Fruit fly (Drosophila melanogaster): ENCODE measurements around the gene Rev1.
A peak's percentile ranks its signal among the peaks of the same experiment; 100 is the strongest.

The Rev1 gene

dm6 chr3L:616482-617148, 37.5 kb upstream of the Rev1 start (continued):
- peak; percentile 80 to 97 for TF ChIP-seq Trl (optimal IDR thresholded peaks at IDR 0.05)
- peak; percentile 42 for TF ChIP-seq Trl (GFP tag; optimal IDR thresholded peaks at IDR 0.05)
- TF ChIP-seq cas (GFP tag; IDR thresholded peaks at IDR 0.05): no peak
- TF ChIP-seq ara (GFP tag; IDR thresholded peaks at IDR 0.05): no peak
- no peak for TF ChIP-seq CG10147 (GFP tag; optimal IDR thresholded peaks at IDR 0.05)
- TF ChIP-seq Xbp1 (GFP tag; optimal IDR thresholded peaks at IDR 0.05): no peak
- no peak for TF ChIP-seq zf30C (GFP tag; optimal IDR thresholded peaks at IDR 0.05)
- TF ChIP-seq tap (tag; optimal IDR thresholded peaks at IDR 0.05): peak; percentile 43
- no peak for TF ChIP-seq CG7357 (GFP tag; IDR thresholded peaks at IDR 0.05)
- TF ChIP-seq ro (GFP tag; IDR thresholded peaks at IDR 0.05): no peak
- no peak for TF ChIP-seq CG11560 (tag; IDR thresholded peaks at IDR 0.05)
- TF ChIP-seq CG10274 (GFP tag; optimal IDR thresholded peaks at IDR 0.05): no peak
- no peak for TF ChIP-seq CG11247 (GFP tag; IDR thresholded peaks at IDR 0.05)
- TF ChIP-seq abd-A (tag; optimal IDR thresholded peaks at IDR 0.05): peak; percentile 98
- TF ChIP-seq CG5953 (GFP tag; IDR thresholded peaks at IDR 0.05): no peak
- TF ChIP-seq CG12299 (tag; optimal IDR thresholded peaks at IDR 0.05): peak; percentile 9
- TF ChIP-seq CG7372 (GFP tag; IDR thresholded peaks at IDR 0.05): no peak
- peak; percentile 36 for TF ChIP-seq Fer1 (GFP tag; optimal IDR thresholded peaks at IDR 0.05)
- TF ChIP-seq zfh1 (GFP tag; IDR thresholded peaks at IDR 0.05): peak; percentile 43; the same call in 1 of the 3 replicates
- TF ChIP-seq CG17802 (tag; optimal IDR thresholded peaks at IDR 0.05): no peak
- TF ChIP-seq HmgZ (tag; optimal IDR thresholded peaks at IDR 0.05): peak; percentile 74
- no peak for TF ChIP-seq C15 (GFP tag; IDR thresholded peaks at IDR 0.05)
- TF ChIP-seq lov (optimal IDR thresholded peaks at IDR 0.05): no peak
- TF ChIP-seq lov (GFP tag; IDR thresholded peaks at IDR 0.05): no peak
- TF ChIP-seq CG15696 (tag; optimal IDR thresholded peaks at IDR 0.05): no peak
- TF ChIP-seq Dp (GFP tag; optimal IDR thresholded peaks at IDR 0.05): no peak
- TF ChIP-seq E2f2 (GFP tag; IDR thresholded peaks at IDR 0.05): no peak
- TF ChIP-seq wdn (GFP tag; IDR thresholded peaks at IDR 0.05): no peak
- peak; percentile 98 for TF ChIP-seq mirr (GFP tag; optimal IDR thresholded peaks at IDR 0.05)
- no peak for TF ChIP-seq CG9876 (GFP tag; optimal IDR thresholded peaks at IDR 0.05)
- peak in 1 of 3 experiments; percentile 41 for TF ChIP-seq Stat92E (GFP tag; optimal IDR thresholded peaks at IDR 0.05)
- TF ChIP-seq bsh (GFP tag; optimal IDR thresholded peaks at IDR 0.05): no peak
- no peak for TF ChIP-seq Meics (GFP tag; optimal IDR thresholded peaks at IDR 0.05)
- no peak for TF ChIP-seq CG4730 (GFP tag; IDR thresholded peaks at IDR 0.05)
- TF ChIP-seq bowl (GFP tag; IDR thresholded peaks at IDR 0.05): no peak
- TF ChIP-seq tll (GFP tag; optimal IDR thresholded peaks at IDR 0.05): no peak
- TF ChIP-seq CG16815 (GFP tag; optimal IDR thresholded peaks at IDR 0.05): no peak
- no peak for TF ChIP-seq wek (GFP tag; optimal IDR thresholded peaks at IDR 0.05)
- TF ChIP-seq ewg (GFP tag; optimal IDR thresholded peaks at IDR 0.05): peak; percentile 12
- no peak for TF ChIP-seq mam (GFP tag; optimal IDR thresholded peaks at IDR 0.05)
- peak; percentile 94 for TF ChIP-seq sr (GFP tag; IDR thresholded peaks at IDR 0.05)
- TF ChIP-seq Hand (GFP tag; optimal IDR thresholded peaks at IDR 0.05): no peak
- TF ChIP-seq Asciz (GFP tag; optimal IDR thresholded peaks at IDR 0.05): no peak
- TF ChIP-seq h (optimal IDR thresholded peaks at IDR 0.05): no peak
- TF ChIP-seq CG6654 (GFP tag; optimal IDR thresholded peaks at IDR 0.05): no peak
- TF ChIP-seq amos (GFP tag; IDR thresholded peaks at IDR 0.05; ENCODE audit: partially characterized antibody): peak; percentile 21; the same call in 1 of the 2 replicates
- TF ChIP-seq ems (GFP tag; optimal IDR thresholded peaks at IDR 0.05): no peak
- TF ChIP-seq hb (GFP tag; IDR thresholded peaks at IDR 0.05; ENCODE audit: partially characterized antibody): no peak
- no peak for TF ChIP-seq bcd (GFP tag; optimal IDR thresholded peaks at IDR 0.05)
- TF ChIP-seq rib (GFP tag; IDR thresholded peaks at IDR 0.05): peak; percentile 84; the same call in 1 of the 2 replicates
- TF ChIP-seq CG11398 (GFP tag; optimal IDR thresholded peaks at IDR 0.05): no peak
